Fruit fly (Drosophila melanogaster): Measurements from ENCODE around the gene CG1737.
A peak's percentile ranks its signal among the peaks of the same experiment; 100 is the strongest.

CG1737 gene

dm6 chrX:11338973-11339867 is 11.2 kb upstream of the CG1737 start (continued):
- TF ChIP-seq maf-S (GFP tag; optimal IDR thresholded peaks at IDR 0.05), result peak; percentile 33
- TF ChIP-seq YL-1 (GFP tag; optimal IDR thresholded peaks at IDR 0.05), result peak; percentile 46
- TF ChIP-seq sna (GFP tag; IDR thresholded peaks at IDR 0.05; ENCODE audit: partially characterized antibody), result peak; percentile 83
- TF ChIP-seq CG11723 (GFP tag; optimal IDR thresholded peaks at IDR 0.05), result no peak
- no peak for TF ChIP-seq CrebB (tag; optimal IDR thresholded peaks at IDR 0.05)
- TF ChIP-seq CG31365 (tag; optimal IDR thresholded peaks at IDR 0.05), result no peak
- TF ChIP-seq CG11456 (GFP tag; IDR thresholded peaks at IDR 0.05), result 0 out of 3 replicates have a peak, but pooled peaks have one; percentile 54
- TF ChIP-seq klu (GFP tag; IDR thresholded peaks at IDR 0.05), result no peak
- TF ChIP-seq NC2α (GFP tag; optimal IDR thresholded peaks at IDR 0.05), result no peak
- no peak for TF ChIP-seq wdn (GFP tag; IDR thresholded peaks at IDR 0.05)
- TF ChIP-seq CG15073 (GFP tag; optimal IDR thresholded peaks at IDR 0.05), result no peak
- no peak for TF ChIP-seq ara (GFP tag; IDR thresholded peaks at IDR 0.05)
- no peak for TF ChIP-seq fd96Cb (tag; optimal IDR thresholded peaks at IDR 0.05)
- no peak for TF ChIP-seq D19B (GFP tag; optimal IDR thresholded peaks at IDR 0.05)
- peak; percentile 94 for TF ChIP-seq Sry-β (GFP tag; optimal IDR thresholded peaks at IDR 0.05)
- TF ChIP-seq Adf1 (GFP tag; IDR thresholded peaks at IDR 0.05), result no peak; the same call in 1 of the 2 replicates
- peak; percentile 76 for TF ChIP-seq CG14710 (tag; optimal IDR thresholded peaks at IDR 0.05)
- TF ChIP-seq B-H2 (GFP tag; optimal IDR thresholded peaks at IDR 0.05), result peak; percentile 65
- no peak for TF ChIP-seq CG14050 (GFP tag; IDR thresholded peaks at IDR 0.05)
- peak; percentile 35; the same call in 1 of the 3 replicates for TF ChIP-seq CG17361 (GFP tag; IDR thresholded peaks at IDR 0.05)
- TF ChIP-seq CG1792 (GFP tag; optimal IDR thresholded peaks at IDR 0.05), result peak; percentile 2
- no peak for TF ChIP-seq Ravus (GFP tag; IDR thresholded peaks at IDR 0.05)
- peak; percentile 68 for TF ChIP-seq mam (GFP tag; optimal IDR thresholded peaks at IDR 0.05)
- TF ChIP-seq Atf6 (GFP tag; IDR thresholded peaks at IDR 0.05), result peak; percentile 52; the same call in 1 of the 2 replicates
- peak; percentile 97 for TF ChIP-seq Elba2 (GFP tag; optimal IDR thresholded peaks at IDR 0.05)
- TF ChIP-seq Hey (tag; optimal IDR thresholded peaks at IDR 0.05), result peak; percentile 10
- TF ChIP-seq CG3163 (GFP tag; optimal IDR thresholded peaks at IDR 0.05), result peak; percentile 42
- TF ChIP-seq CG10267 (tag; optimal IDR thresholded peaks at IDR 0.05), result peak; percentile 45
- no peak for TF ChIP-seq CG7271 (tag; optimal IDR thresholded peaks at IDR 0.05)
- no peak for TF ChIP-seq Doc2 (GFP tag; IDR thresholded peaks at IDR 0.05)
- peak; percentile 38 for TF ChIP-seq D (optimal IDR thresholded peaks at IDR 0.05)
- peak; percentile 26 for TF ChIP-seq D (GFP tag; optimal IDR thresholded peaks at IDR 0.05)
- no peak for TF ChIP-seq CG2199 (GFP tag; IDR thresholded peaks at IDR 0.05)
- TF ChIP-seq trh (GFP tag; optimal IDR thresholded peaks at IDR 0.05), result no peak
- TF ChIP-seq bigmax (GFP tag; optimal IDR thresholded peaks at IDR 0.05), result no peak
- TF ChIP-seq CG17829 (tag; optimal IDR thresholded peaks at IDR 0.05), result peak; percentile 50
- TF ChIP-seq lbe (GFP tag; optimal IDR thresholded peaks at IDR 0.05), result no peak
- TF ChIP-seq gro (GFP tag; optimal IDR thresholded peaks at IDR 0.05), result peak; percentile 23
- no peak for TF ChIP-seq D19A (tag; optimal IDR thresholded peaks at IDR 0.05)
- TF ChIP-seq Gsc (GFP tag; IDR thresholded peaks at IDR 0.05), result no peak
- TF ChIP-seq insv (GFP tag; optimal IDR thresholded peaks at IDR 0.05), result peak; percentile 84 to 98
- peak; percentile 31 for TF ChIP-seq slp2 (GFP tag; optimal IDR thresholded peaks at IDR 0.05)
- TF ChIP-seq CoRest (tag; optimal IDR thresholded peaks at IDR 0.05), result peak; percentile 62
- peak; percentile 1 for TF ChIP-seq CG3838 (GFP tag; optimal IDR thresholded peaks at IDR 0.05)
- TF ChIP-seq amos (GFP tag; IDR thresholded peaks at IDR 0.05; ENCODE audit: partially characterized antibody), result peak; percentile 91
- TF ChIP-seq Max (GFP tag; optimal IDR thresholded peaks at IDR 0.05), result peak; percentile 27
- no peak for TF ChIP-seq Bteb2 (GFP tag; optimal IDR thresholded peaks at IDR 0.05)
- no peak for TF ChIP-seq cad (GFP tag; optimal IDR thresholded peaks at IDR 0.05)
- TF ChIP-seq tgo (GFP tag; IDR thresholded peaks at IDR 0.05), result no peak
- TF ChIP-seq ase (GFP tag; IDR thresholded peaks at IDR 0.05), result no peak
